Worm (Caenorhabditis elegans): Measurements from ENCODE around the gene F48D6.4.

DNA sequence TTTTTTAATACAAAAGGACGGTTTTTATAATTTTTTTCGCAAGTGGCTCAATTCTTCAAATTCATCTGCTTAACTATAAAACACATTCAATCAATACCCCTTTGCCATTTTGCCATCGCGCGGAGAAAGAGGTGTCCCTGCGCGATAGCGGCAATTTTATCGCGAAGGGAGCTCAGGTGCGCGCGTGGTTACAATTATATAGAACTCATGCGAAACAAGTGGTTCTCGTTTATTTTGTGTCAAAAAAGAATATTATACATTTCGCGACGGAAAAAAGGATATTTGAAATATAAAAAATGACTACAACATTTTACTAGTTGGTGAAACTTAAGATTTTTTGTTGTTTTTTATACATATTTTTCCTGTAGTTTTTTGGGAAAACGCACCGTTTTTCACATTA lies 37.9 kb downstream of the F48D6.4 start:
- TF ChIP-seq hmbx-1 (tag; optimal IDR thresholded peaks at IDR 0.05) = no peak
- TF ChIP-seq F13C5.2 (tag; optimal IDR thresholded peaks at IDR 0.05) = peak; percentile 97
- peak; percentile 63 for TF ChIP-seq tbx-37 (GFP tag; conservative IDR thresholded peaks at IDR 0.05)
- TF ChIP-seq flt-1 (GFP tag; IDR thresholded peaks at IDR 0.05) = peak; percentile 66
- TF ChIP-seq scrt-1 (GFP tag; IDR thresholded peaks at IDR 0.05) = peak; percentile 73; the same call in 1 of the 2 replicates
- peak; percentile 97 for TF ChIP-seq hmg-4 (GFP tag; optimal IDR thresholded peaks at IDR 0.05)
- no peak for TF ChIP-seq ama-1 (optimal IDR thresholded peaks at IDR 0.05)
- peak; percentile 81 for TF ChIP-seq pes-1 (GFP tag; IDR thresholded peaks at IDR 0.05)
- TF ChIP-seq ets-7 (tag; optimal IDR thresholded peaks at IDR 0.05) = peak; percentile 61
- no peak for TF ChIP-seq ceh-13 (GFP tag; optimal IDR thresholded peaks at IDR 0.05)
- no peak for TF ChIP-seq aly-1 (tag; optimal IDR thresholded peaks at IDR 0.05)
- TF ChIP-seq tbx-11 (GFP tag; IDR thresholded peaks at IDR 0.05) = peak; percentile 59; the same call in 1 of the 2 replicates
